Fruit fly (Drosophila melanogaster) whole organism, embryonic: Measurements from ENCODE around the gene Ciz1.
A peak's percentile ranks its signal among the peaks of the same experiment; 100 is the strongest.

Source experiments
- Aef1 ChIP-seq: fragments of 200-800 bp; sonication (Bioruptor generic); IDR thresholded peaks from 3 replicates; pipeline ENCODE4 v1.3.6; 2022; ENCODE audit warnings: missing biosample characterization, missing genetic modification characterization
- Awh ChIP-seq: fragments of 200-800 bp; sonication (Bioruptor generic); IDR thresholded peaks from 2 replicates; pipeline ENCODE4, ENCODE4 v1.3.6; 2022; ENCODE audit warnings: missing biosample characterization, missing genetic modification characterization
- CG10321 ChIP-seq: fragments of 200-800 bp; sonication (Bioruptor generic); IDR thresholded peaks from 2 replicates; pipeline ENCODE4 v1.3.6; 2022; ENCODE audit warnings: missing biosample characterization, missing genetic modification characterization
- CG10543 ChIP-seq: fragments of 200-800 bp; sonication (Bioruptor generic); optimal IDR thresholded peaks from 3 replicates; lab custom pipeline; 2017; ENCODE audit warnings: missing biosample characterization, mild to moderate bottlenecking, missing genetic modification characterization, moderate library complexity
- CG10565 ChIP-seq: fragments of 200-800 bp; sonication (Bioruptor generic); optimal IDR thresholded peaks from 3 replicates; lab custom pipeline; 2016; ENCODE audit warnings: missing biosample characterization, mild to moderate bottlenecking, missing genetic modification characterization
- CG10959 ChIP-seq: fragments of 200-800 bp; sonication (Bioruptor generic); IDR thresholded peaks from 2 replicates; pipeline ENCODE4 v1.3.6; 2022; ENCODE audit warnings: missing biosample characterization, missing genetic modification characterization
- CG11456 ChIP-seq: fragments of 200-800 bp; sonication (Bioruptor generic); IDR thresholded peaks from 3 replicates; pipeline ENCODE4 v1.3.6; 2022; ENCODE audit warnings: missing biosample characterization, missing genetic modification characterization
- CG13624 ChIP-seq: fragments of 200-800 bp; sonication (Bioruptor generic); optimal IDR thresholded peaks from 2 replicates; lab custom pipeline; 2016; ENCODE audit warnings: missing biosample characterization, missing genetic modification characterization
- CG1603 ChIP-seq: fragments of 200-800 bp; sonication (Bioruptor generic); optimal IDR thresholded peaks from 2 replicates; lab custom pipeline; 2019; ENCODE audit warnings: missing biosample characterization, mild to moderate bottlenecking, missing genetic modification characterization, moderate library complexity
- CG17359 ChIP-seq: fragments of 200-800 bp; sonication (Bioruptor generic); optimal IDR thresholded peaks from 3 replicates; lab custom pipeline; 2018; ENCODE audit warnings: missing biosample characterization, mild to moderate bottlenecking, missing genetic modification characterization, moderate library complexity
- CG2875 ChIP-seq: fragments of 200-800 bp; sonication (Bioruptor generic); optimal IDR thresholded peaks from 2 replicates; lab custom pipeline; 2017; ENCODE audit warnings: missing biosample characterization, mild to moderate bottlenecking, missing genetic modification characterization, missing genetic modification reagents
- CG6765 ChIP-seq: fragments of 200-800 bp; sonication (Bioruptor generic); optimal IDR thresholded peaks from 3 replicates; lab custom pipeline; 2017; ENCODE audit warnings: missing biosample characterization, mild to moderate bottlenecking, missing genetic modification characterization
- CG6813 ChIP-seq: fragments of 200-800 bp; sonication (Bioruptor generic); optimal IDR thresholded peaks from 2 replicates; lab custom pipeline; 2017; ENCODE audit warnings: missing biosample characterization, missing genetic modification characterization, mild to moderate bottlenecking, moderate library complexity, missing genetic modification reagents
- CG7271 ChIP-seq: fragments of 200-800 bp; sonication (Bioruptor generic); optimal IDR thresholded peaks from 2 replicates; lab custom pipeline; 2018; ENCODE audit warnings: missing biosample characterization, mild to moderate bottlenecking, missing genetic modification characterization, moderate library complexity
- CG8089 ChIP-seq: fragments of 200-800 bp; sonication (Bioruptor generic); optimal IDR thresholded peaks from 3 replicates; lab custom pipeline; 2016; ENCODE audit warnings: missing biosample characterization, missing genetic modification characterization
- Camta ChIP-seq: fragments of 200-800 bp; sonication (Bioruptor generic); optimal IDR thresholded peaks from 2 replicates; lab custom pipeline; 2016; ENCODE audit warnings: missing biosample characterization, missing genetic modification characterization
- D19B ChIP-seq: fragments of 200-800 bp; sonication (Bioruptor generic); optimal IDR thresholded peaks from 2 replicates; lab custom pipeline; 2017; ENCODE audit warnings: missing biosample characterization, mild to moderate bottlenecking, missing genetic modification characterization
- Ets65A ChIP-seq: fragments of 200-800 bp; sonication (Bioruptor generic); peaks from one replicate; lab custom pipeline; 2016; ENCODE audit warnings: missing biosample characterization, missing genetic modification characterization
- Ets97D ChIP-seq: fragments of 200-800 bp; sonication (Bioruptor generic); optimal IDR thresholded peaks from 3 replicates; lab custom pipeline; 2016; ENCODE audit warnings: missing biosample characterization, missing genetic modification characterization
- Hand ChIP-seq: fragments of 200-800 bp; sonication (Bioruptor generic); optimal IDR thresholded peaks from 2 replicates; lab custom pipeline; 2017; ENCODE audit warnings: mild to moderate bottlenecking, missing biosample characterization, missing genetic modification reagents, missing genetic modification characterization
- Hr78 ChIP-seq, 2 experiments: fragments of 200-800 bp in 1 of 2; fragments of >200 bp in 1 of 2; sonication (Bioruptor generic) in 1 of 2; optimal IDR thresholded peaks; 2 replicates each; lab custom pipeline; 2017 to 2019; ENCODE audit warnings: missing biosample characterization in 2 of 2, missing genetic modification characterization in 2 of 2, mild to moderate bottlenecking in 1 of 2, moderate library complexity in 1 of 2
- Hsf ChIP-seq: fragments of 200-800 bp; sonication (Bioruptor generic); optimal IDR thresholded peaks from 3 replicates; lab custom pipeline; 2016; ENCODE audit warnings: missing biosample characterization, missing genetic modification characterization
- Lim3 ChIP-seq: fragments of 200-800 bp; sonication (Bioruptor generic); IDR thresholded peaks from 2 replicates; pipeline ENCODE4 v1.3.6; 2022; ENCODE audit warnings: missing biosample characterization, missing genetic modification characterization
- Med ChIP-seq: fragments of 200-800 bp; sonication (Bioruptor generic); peaks from one replicate; lab custom pipeline; 2016; ENCODE audit warnings: missing biosample characterization, missing genetic modification characterization, mild to moderate bottlenecking, inconsistent platforms, moderate library complexity
- Opbp ChIP-seq: fragments of 200-800 bp; sonication (Bioruptor generic); IDR thresholded peaks from 3 replicates; pipeline ENCODE4 v1.3.6; 2022; ENCODE audit warnings: missing biosample characterization, missing genetic modification characterization; ENCODE audit not compliant: partially characterized antibody
- Rfx ChIP-seq: fragments of 200-800 bp; sonication (Bioruptor generic); IDR thresholded peaks from 2 replicates; pipeline ENCODE4 v1.3.6; 2022; ENCODE audit warnings: missing biosample characterization, missing genetic modification characterization
- Sox100B ChIP-seq: fragments of 200-800 bp; sonication (Bioruptor generic); optimal IDR thresholded peaks from 3 replicates; lab custom pipeline; 2018; ENCODE audit warnings: missing biosample characterization, mild to moderate bottlenecking, missing genetic modification characterization
- Trl ChIP-seq, 3 experiments: fragments of >200 bp in 2 of 3; fragments of 200-800 bp in 1 of 3; sonication (Bioruptor generic) in 1 of 3; optimal IDR thresholded peaks; 2 replicates in 1 of 3; 3 replicates in 2 of 3; lab custom pipeline; 2016 to 2017; ENCODE audit warnings: missing biosample characterization in 1 of 3, missing genetic modification characterization in 1 of 3
- Xbp1 ChIP-seq: fragments of 200-800 bp; sonication (Bioruptor generic); optimal IDR thresholded peaks from 3 replicates; lab custom pipeline; 2016; ENCODE audit warnings: missing biosample characterization, mild to moderate bottlenecking, missing genetic modification characterization
- aop ChIP-seq: fragments of 200-800 bp; sonication (Bioruptor generic); IDR thresholded peaks from 2 replicates; pipeline ENCODE4 v1.3.6; 2022; ENCODE audit warnings: missing biosample characterization, missing genetic modification characterization
- corto ChIP-seq: fragments of 200-800 bp; sonication (Bioruptor generic); optimal IDR thresholded peaks from 2 replicates; lab custom pipeline; 2016; ENCODE audit warnings: missing biosample characterization, mild to moderate bottlenecking, missing genetic modification characterization, moderate library complexity
- crol ChIP-seq: fragments of 200-800 bp; sonication (Bioruptor generic); IDR thresholded peaks from 2 replicates; pipeline ENCODE4 v1.3.6; 2022; ENCODE audit warnings: missing biosample characterization, missing genetic modification characterization
- dmrt11E ChIP-seq: fragments of 200-800 bp; sonication (Bioruptor generic); optimal IDR thresholded peaks from 3 replicates; lab custom pipeline; 2018; ENCODE audit warnings: missing biosample characterization, mild to moderate bottlenecking, missing genetic modification characterization, moderate library complexity
- dpn ChIP-seq, 2 experiments: fragments of 200-800 bp; sonication (Bioruptor generic); optimal IDR thresholded peaks; 3 replicates each; lab custom pipeline; 2016; ENCODE audit warnings: missing biosample characterization in 2 of 2, missing genetic modification characterization in 2 of 2
- dysf ChIP-seq: fragments of 200-800 bp; sonication (Bioruptor generic); IDR thresholded peaks from 3 replicates; pipeline ENCODE4 v1.3.6; 2022; ENCODE audit warnings: missing biosample characterization, missing genetic modification characterization
- ewg ChIP-seq: fragments of 200-800 bp; sonication (Bioruptor generic); optimal IDR thresholded peaks from 3 replicates; lab custom pipeline; 2017; ENCODE audit warnings: mild to moderate bottlenecking, missing biosample characterization, missing genetic modification reagents, missing genetic modification characterization
- fd102C ChIP-seq: fragments of 200-800 bp; sonication (Bioruptor generic); optimal IDR thresholded peaks from 2 replicates; lab custom pipeline; 2018; ENCODE audit warnings: missing biosample characterization, mild to moderate bottlenecking, missing genetic modification characterization, moderate library complexity
- ind ChIP-seq: fragments of 200-800 bp; sonication (Bioruptor generic); optimal IDR thresholded peaks from 3 replicates; lab custom pipeline; 2016; ENCODE audit warnings: missing biosample characterization, missing genetic modification characterization
- onecut ChIP-seq: fragments of 200-800 bp; sonication (Bioruptor generic); IDR thresholded peaks from 2 replicates; pipeline ENCODE4 v1.3.6; 2022; ENCODE audit warnings: missing biosample characterization, missing genetic modification characterization
- phol ChIP-seq: fragments of 200-800 bp; sonication (Bioruptor generic); optimal IDR thresholded peaks from 3 replicates; lab custom pipeline; 2018; ENCODE audit warnings: missing biosample characterization, mild to moderate bottlenecking, missing genetic modification characterization, moderate library complexity
- rib ChIP-seq: fragments of 200-800 bp; sonication (Bioruptor generic); IDR thresholded peaks from 2 replicates; pipeline ENCODE4 v1.3.6; 2022; ENCODE audit warnings: missing biosample characterization, missing genetic modification characterization
- seq ChIP-seq: fragments of 200-800 bp; sonication (Bioruptor generic); IDR thresholded peaks from 2 replicates; pipeline ENCODE4 v1.3.6; 2022; ENCODE audit warnings: missing biosample characterization, missing genetic modification characterization
- slbo ChIP-seq: fragments of 200-800 bp; sonication (Bioruptor generic); IDR thresholded peaks from 2 replicates; pipeline ENCODE4 v1.3.6; 2022; ENCODE audit warnings: missing biosample characterization, missing genetic modification characterization
- sr ChIP-seq: fragments of 200-800 bp; sonication (Bioruptor generic); IDR thresholded peaks from 3 replicates; pipeline ENCODE4 v1.3.6; 2022; ENCODE audit warnings: missing biosample characterization, missing genetic modification characterization
- stwl ChIP-seq: fragments of 200-800 bp; sonication (Bioruptor generic); optimal IDR thresholded peaks from 3 replicates; lab custom pipeline; 2018; ENCODE audit warnings: missing biosample characterization, mild to moderate bottlenecking, missing genetic modification characterization, moderate library complexity
- sug ChIP-seq: fragments of 200-800 bp; optimal IDR thresholded peaks from 2 replicates; lab custom pipeline; 2019; ENCODE audit warnings: missing biosample characterization, mild to moderate bottlenecking, missing genetic modification characterization, moderate library complexity
- tap ChIP-seq: fragments of 200-800 bp; optimal IDR thresholded peaks from 3 replicates; lab custom pipeline; 2019; ENCODE audit warnings: missing biosample characterization, mild to moderate bottlenecking, missing genetic modification characterization, moderate library complexity
- unc-4 ChIP-seq: fragments of 200-800 bp; sonication (Bioruptor generic); IDR thresholded peaks from 2 replicates; pipeline ENCODE4 v1.3.6; 2022; ENCODE audit warnings: missing biosample characterization, missing genetic modification characterization; ENCODE audit not compliant: partially characterized antibody
- vnd ChIP-seq: fragments of 200-800 bp; sonication (Bioruptor generic); IDR thresholded peaks from 3 replicates; pipeline ENCODE4 v1.3.6; 2022; ENCODE audit warnings: missing biosample characterization, missing genetic modification characterization; ENCODE audit not compliant: partially characterized antibody
- yki ChIP-seq: fragments of >200 bp; optimal IDR thresholded peaks from 3 replicates; lab custom pipeline; 2018
- zen2 ChIP-seq: fragments of 200-800 bp; sonication (Bioruptor generic); IDR thresholded peaks from 3 replicates; pipeline ENCODE4 v1.3.6; 2022; ENCODE audit warnings: missing biosample characterization, missing genetic modification characterization; ENCODE audit not compliant: partially characterized antibody

Gene Ciz1

dm6 chr3L:9820248-9820647 lies 44.2 kb upstream of the Ciz1 start:
- TF ChIP-seq sug: no peak
- no peak for TF ChIP-seq CG6765 (GFP tag; lab: Kevin White, UChicago)
- TF ChIP-seq CG10959 (GFP tag; lab: Robert Waterston, UW): 0 out of 2 replicates have a peak, but pooled peaks have one; percentile 30
- TF ChIP-seq yki (lab: Kevin White, UChicago): no peak
- TF ChIP-seq D19B (GFP tag; lab: Kevin White, UChicago): no peak
- TF ChIP-seq CG8089: no peak
- TF ChIP-seq ewg (GFP tag; lab: Kevin White, UChicago): no peak
- TF ChIP-seq CG10321 (GFP tag; lab: Robert Waterston, UW): no peak
- no peak for TF ChIP-seq corto (GFP tag; lab: Kevin White, UChicago)
- TF ChIP-seq CG1603 (tag; lab: Kevin White, UChicago): no peak
- TF ChIP-seq Ets97D (GFP tag; lab: Kevin White, UChicago): peak; percentile 75
- TF ChIP-seq Lim3 (GFP tag; lab: Robert Waterston, UW): no peak
- TF ChIP-seq Aef1 (GFP tag; lab: Robert Waterston, UW): no peak
- TF ChIP-seq rib (GFP tag; lab: Robert Waterston, UW): no peak
- no peak for TF ChIP-seq Trl (optimal IDR thresholded peaks at IDR 0.05; lab: Kevin White, UChicago)
- TF ChIP-seq Trl (GFP tag; optimal IDR thresholded peaks at IDR 0.05; lab: Kevin White, UChicago): no peak
- no peak for TF ChIP-seq CG10543 (GFP tag; lab: Kevin White, UChicago)
- TF ChIP-seq stwl (tag; lab: Kevin White, UChicago): peak; percentile 10
- 0 out of 2 replicates have a peak, but pooled peaks have one; percentile 15 for TF ChIP-seq Rfx (GFP tag; lab: Robert Waterston, UW)
- peak; percentile 79 for TF ChIP-seq CG7271 (tag; lab: Kevin White, UChicago)
- TF ChIP-seq tap: no peak
- no peak for TF ChIP-seq CG17359 (tag; lab: Kevin White, UChicago)
- TF ChIP-seq CG10565 (GFP tag; lab: Kevin White, UChicago): no peak
- TF ChIP-seq Hr78 (GFP tag; optimal IDR thresholded peaks at IDR 0.05; lab: Kevin White, UChicago): no peak
- TF ChIP-seq dpn (GFP tag; optimal IDR thresholded peaks at IDR 0.05; lab: Kevin White, UChicago): no peak
- TF ChIP-seq Med: peak; percentile 77
- no peak for TF ChIP-seq Hsf (GFP tag; lab: Kevin White, UChicago)
- no peak for TF ChIP-seq onecut (GFP tag; lab: Robert Waterston, UW)
- TF ChIP-seq unc-4 (GFP tag; lab: Robert Waterston, UW): no peak
- no peak for TF ChIP-seq Opbp (GFP tag; lab: Robert Waterston, UW)
- TF ChIP-seq slbo: 0 out of 2 replicates have a peak, but pooled peaks have one; percentile 16
- TF ChIP-seq sr: no peak
- TF ChIP-seq zen2 (GFP tag; lab: Robert Waterston, UW): no peak
- no peak for TF ChIP-seq dmrt11E (tag; lab: Kevin White, UChicago)
- peak; percentile 64 for TF ChIP-seq phol (tag; lab: Kevin White, UChicago)
- no peak for TF ChIP-seq dysf (GFP tag; lab: Robert Waterston, UW)
- TF ChIP-seq vnd (GFP tag; lab: Robert Waterston, UW): no peak
- no peak for TF ChIP-seq Awh
- no peak for TF ChIP-seq seq (GFP tag; lab: Robert Waterston, UW)
- no peak for TF ChIP-seq CG6813 (GFP tag; lab: Kevin White, UChicago)
- TF ChIP-seq Camta (GFP tag; lab: Kevin White, UChicago): no peak
- TF ChIP-seq crol: 0 out of 2 replicates have a peak, but pooled peaks have one; percentile 46
- TF ChIP-seq CG13624 (GFP tag; lab: Kevin White, UChicago): no peak
- TF ChIP-seq aop (GFP tag; lab: Robert Waterston, UW): no peak
- no peak for TF ChIP-seq Hand (GFP tag; lab: Kevin White, UChicago)
- TF ChIP-seq ind (GFP tag; lab: Kevin White, UChicago): no peak
- TF ChIP-seq CG2875 (GFP tag; lab: Kevin White, UChicago): no peak
- TF ChIP-seq fd102C (GFP tag; lab: Kevin White, UChicago): no peak
- TF ChIP-seq Ets65A (GFP tag; lab: Kevin White, UChicago): peak; percentile 36
- no peak for TF ChIP-seq Xbp1 (GFP tag; lab: Kevin White, UChicago)
- TF ChIP-seq CG11456 (GFP tag; lab: Robert Waterston, UW): no peak
- no peak for TF ChIP-seq Sox100B (GFP tag; lab: Kevin White, UChicago)
